Worm (Caenorhabditis elegans): ENCODE results near the gene T01C4.8.

T01C4.8 gene

DNA sequence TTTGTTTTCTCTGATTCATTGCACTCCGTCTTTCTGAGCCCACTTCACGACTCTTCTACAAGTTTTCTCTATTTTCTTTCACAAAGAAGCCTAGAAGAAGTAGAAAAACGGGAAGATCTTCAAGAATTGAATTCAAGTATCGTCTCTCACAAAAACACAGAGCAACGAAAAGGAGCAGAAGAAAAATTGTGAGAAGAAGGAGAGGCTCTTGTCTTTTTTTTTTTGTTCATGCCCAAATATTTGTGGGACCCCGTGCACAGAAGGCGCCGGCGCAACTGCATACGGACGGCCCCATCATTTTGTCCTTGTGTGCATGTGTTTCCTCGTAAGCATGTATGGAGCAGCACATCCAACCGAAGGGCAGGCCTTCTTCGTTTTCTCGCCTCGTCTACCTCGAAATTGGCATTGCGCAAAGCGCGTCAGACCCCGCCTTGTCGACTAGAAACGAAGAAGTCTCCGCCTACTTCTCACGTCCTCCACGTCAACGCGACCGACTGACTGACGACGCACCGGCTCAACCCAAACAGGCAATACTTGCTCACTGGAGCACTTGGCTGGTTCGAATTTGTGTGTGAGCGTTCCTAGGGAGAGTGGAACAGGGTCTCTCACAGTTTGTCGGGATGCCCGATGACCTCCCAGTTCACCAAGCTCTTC lies 22.7 kb downstream of the T01C4.8 start:
- TF ChIP-seq dao-5 (tag; optimal IDR thresholded peaks at IDR 0.05) = no peak
- TF ChIP-seq him-1 (tag; optimal IDR thresholded peaks at IDR 0.05) = peak; percentile 17

ce11 chrV:7103247-7103646 lies 26.1 kb downstream of the T01C4.8 start, which contains the start of gene odr-2:
TSS of gene odr-2 (plus strand) at chrV:7103547.
- TF ChIP-seq dao-5 (tag; optimal IDR thresholded peaks at IDR 0.05) = no peak
- no peak for TF ChIP-seq W03F9.2 (tag; optimal IDR thresholded peaks at IDR 0.05)
- no peak for TF ChIP-seq him-1 (tag; optimal IDR thresholded peaks at IDR 0.05)

- TF ChIP-seq him-1 (tag; optimal IDR thresholded peaks at IDR 0.05) (no peak), dao-5 (tag; optimal IDR thresholded peaks at IDR 0.05) (no peak), W03F9.2 (tag; optimal IDR thresholded peaks at IDR 0.05) (no peak)
These were observed 32.5 kb downstream of the T01C4.8 start for ce11 chrV:7096811-7097210.

DNA sequence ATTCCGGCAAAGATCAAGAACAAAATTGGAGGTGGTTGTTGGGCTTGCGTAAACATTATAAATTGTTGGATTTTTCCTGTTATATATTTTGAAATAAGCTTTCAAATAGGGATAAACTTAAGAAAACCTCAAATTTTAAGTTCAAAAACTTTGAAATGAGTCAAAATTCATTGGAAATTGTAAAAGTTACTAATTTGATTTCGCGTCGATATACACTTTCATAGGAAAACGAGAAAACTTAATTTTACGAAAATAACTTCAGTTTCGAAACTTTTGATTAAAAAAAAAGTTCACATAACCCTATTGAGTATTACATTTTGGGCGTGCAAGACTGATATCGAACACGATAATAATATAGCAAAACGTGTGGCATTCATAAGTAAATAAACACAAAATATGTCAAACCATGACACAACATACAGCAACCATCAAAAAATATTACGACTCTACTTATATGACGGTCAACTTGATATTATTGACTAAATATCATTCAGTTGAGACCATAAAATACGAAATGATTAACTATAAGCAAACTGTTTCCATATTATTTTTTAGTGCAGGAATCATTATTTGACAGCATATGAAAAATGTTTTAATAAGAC lies 33.1 kb downstream of the T01C4.8 start:
- TF ChIP-seq dao-5 (tag; optimal IDR thresholded peaks at IDR 0.05) = no peak
- TF ChIP-seq him-1 (tag; optimal IDR thresholded peaks at IDR 0.05) = no peak
- TF ChIP-seq W03F9.2 (tag; optimal IDR thresholded peaks at IDR 0.05) = no peak

DNA sequence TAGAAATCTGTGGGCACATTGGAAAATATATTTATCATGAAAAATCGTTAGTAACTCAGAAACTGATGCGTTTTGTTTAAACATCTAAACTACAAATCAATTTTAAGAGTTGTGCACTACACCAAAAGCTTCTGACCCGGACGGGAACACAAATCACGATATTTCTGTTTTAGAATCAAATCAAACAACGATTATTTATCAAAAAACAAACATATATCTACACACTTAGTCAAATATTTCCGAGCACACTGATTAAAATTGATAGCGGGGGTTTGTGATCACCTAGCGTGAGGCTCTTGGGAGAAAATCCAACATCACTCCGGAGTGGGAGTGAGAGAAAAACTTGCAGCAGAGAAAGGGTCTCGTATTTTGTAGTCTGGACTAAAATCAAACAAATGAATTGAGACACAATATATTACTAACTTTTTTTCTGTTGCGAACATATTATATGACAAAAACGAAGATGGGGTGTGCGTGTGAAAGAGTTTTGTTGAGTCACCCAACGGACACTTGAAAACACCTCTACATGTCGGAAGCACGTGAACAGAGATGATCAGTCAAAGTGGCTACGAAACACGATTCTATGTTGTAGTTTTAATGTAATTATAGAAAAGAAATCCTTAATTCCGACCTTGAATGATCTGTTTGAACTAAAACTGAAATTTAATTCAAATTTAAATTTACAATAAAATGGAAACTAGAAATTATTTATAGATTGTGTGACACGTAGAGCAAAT lies 33.9 kb downstream of the T01C4.8 start:
- TF ChIP-seq W03F9.2 (tag; optimal IDR thresholded peaks at IDR 0.05) = no peak
- no peak for TF ChIP-seq dao-5 (tag; optimal IDR thresholded peaks at IDR 0.05)
- TF ChIP-seq him-1 (tag; optimal IDR thresholded peaks at IDR 0.05) = no peak

DNA sequence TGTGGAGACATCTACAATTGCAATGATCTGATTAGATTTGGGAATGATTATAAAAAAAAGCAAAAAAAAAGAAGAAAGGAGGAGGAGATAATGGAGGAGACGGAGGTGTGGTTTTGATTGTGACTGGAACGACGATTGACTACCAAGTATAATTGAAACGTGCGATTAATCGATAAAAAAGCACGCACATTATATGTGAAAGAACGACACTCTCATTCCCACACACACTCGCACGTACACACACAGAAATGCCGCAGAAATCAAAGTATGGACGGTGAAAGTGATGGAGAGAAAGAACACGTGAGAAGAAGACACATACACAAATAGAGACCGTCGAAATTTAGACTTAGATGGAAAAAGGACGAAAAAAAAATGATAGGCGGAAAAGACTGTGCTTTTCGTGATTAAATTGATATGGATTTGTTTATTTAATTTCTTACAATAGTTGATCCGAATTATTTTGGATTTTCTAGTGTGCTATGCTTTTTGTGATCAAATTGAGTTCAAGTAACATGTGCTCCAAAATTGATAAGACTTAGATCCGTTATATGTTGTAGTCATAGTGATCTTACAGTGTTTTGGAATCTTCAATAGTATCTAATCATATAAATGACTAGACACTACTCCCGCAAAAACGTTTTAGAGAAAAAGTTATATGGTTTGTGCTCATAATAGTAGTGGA lies 35.5 kb downstream of the T01C4.8 start, which contains the start of gene nhr-135:
Gene nhr-135 (minus strand): TSS at position 51 of the 682 bp plus-strand sequence.
- TF ChIP-seq him-1 (tag; optimal IDR thresholded peaks at IDR 0.05) = no peak
- peak; percentile 42 for TF ChIP-seq W03F9.2 (tag; optimal IDR thresholded peaks at IDR 0.05)

ce11 chrV:7091287-7091686 lies 38.1 kb downstream of the T01C4.8 start, which contains the start of gene nhr-286:
TSS of gene nhr-286 (minus strand) at chrV:7091610.
- TF ChIP-seq dao-5 (tag; optimal IDR thresholded peaks at IDR 0.05) (no peak), W03F9.2 (tag; optimal IDR thresholded peaks at IDR 0.05) (no peak), him-1 (tag; optimal IDR thresholded peaks at IDR 0.05) (no peak)

ce11 chrV:7089217-7089616 lies 40.1 kb downstream of the T01C4.8 start:
- TF ChIP-seq W03F9.2 (tag; optimal IDR thresholded peaks at IDR 0.05) (peak; percentile 7), him-1 (tag; optimal IDR thresholded peaks at IDR 0.05) (no peak)

DNA sequence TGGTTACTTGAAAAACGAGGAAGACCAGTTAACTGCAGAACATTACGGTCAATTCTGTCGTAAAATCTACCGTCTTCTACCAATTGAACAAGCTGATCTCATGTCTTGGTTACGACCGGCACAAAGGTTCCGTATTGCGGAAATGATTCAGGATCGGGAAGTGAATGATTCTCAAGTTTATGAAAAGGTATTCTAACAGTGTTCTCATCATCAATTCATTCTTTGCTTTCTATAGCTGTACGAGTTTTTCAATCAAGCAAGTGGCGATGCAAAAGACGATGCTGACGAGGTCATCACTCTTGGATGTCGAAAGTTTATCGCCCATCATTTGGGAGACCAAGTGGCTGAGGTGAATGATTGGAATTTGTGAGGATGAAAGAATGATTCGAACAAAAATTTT lies 42.0 kb downstream of the T01C4.8 start:
- TF ChIP-seq dao-5 (tag; optimal IDR thresholded peaks at IDR 0.05) (no peak), him-1 (tag; optimal IDR thresholded peaks at IDR 0.05) (no peak), W03F9.2 (tag; optimal IDR thresholded peaks at IDR 0.05) (no peak)

DNA sequence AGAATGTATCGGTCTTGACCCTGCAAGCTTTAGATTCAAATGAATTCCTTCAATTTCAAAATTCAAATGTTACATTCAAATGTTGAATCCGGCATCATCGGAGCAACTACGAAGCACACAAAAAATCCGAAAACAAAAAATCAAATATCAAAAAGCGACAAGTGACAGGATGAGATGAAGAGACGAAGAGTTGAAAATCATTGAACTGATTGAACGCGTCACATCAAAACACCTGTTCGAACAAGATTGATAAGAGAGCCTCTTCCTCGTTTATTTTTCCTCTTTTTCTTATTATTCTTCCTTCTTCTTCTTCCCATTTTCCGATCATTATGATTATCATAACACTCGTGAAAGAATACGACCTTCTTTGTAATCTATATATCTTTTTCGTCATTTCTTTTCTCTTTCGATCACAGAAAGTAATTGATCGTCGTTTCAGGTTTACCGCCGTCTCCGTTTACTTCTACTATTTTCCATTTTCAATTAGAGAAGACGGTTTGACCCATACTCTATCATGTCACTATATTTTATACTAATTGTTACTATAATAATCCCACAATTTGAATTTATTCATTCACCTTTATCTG lies 43.7 kb downstream of the T01C4.8 start, which contains the start of gene VC5.2:
Gene VC5.2 (plus strand): TSS at position 439 of the 587 bp plus-strand sequence.
- TF ChIP-seq him-1 (tag; optimal IDR thresholded peaks at IDR 0.05) (no peak), W03F9.2 (tag; optimal IDR thresholded peaks at IDR 0.05) (no peak), dao-5 (tag; optimal IDR thresholded peaks at IDR 0.05) (no peak)

- TF ChIP-seq him-1 (tag; optimal IDR thresholded peaks at IDR 0.05) (peak; percentile 0), W03F9.2 (tag; optimal IDR thresholded peaks at IDR 0.05) (peak; percentile 55), dao-5 (tag; optimal IDR thresholded peaks at IDR 0.05) (no peak)
These were observed 44.7 kb downstream of the T01C4.8 start, which contains the start of gene mys-1 for ce11 chrV:7084612-7085139. TSS of gene mys-1 (minus strand) at chrV:7084662.

- no peak for TF ChIP-seq dao-5 (tag; optimal IDR thresholded peaks at IDR 0.05)
- TF ChIP-seq him-1 (tag; optimal IDR thresholded peaks at IDR 0.05) = no peak
- no peak for TF ChIP-seq W03F9.2 (tag; optimal IDR thresholded peaks at IDR 0.05)
These were observed 50.0 kb downstream of the T01C4.8 start for ce11 chrV:7079388-7079787.

Measured in whole organism, L4/young adult.